Worm (Caenorhabditis elegans) whole organism, L4 larva: ENCODE results near the gene enu-3.2.

Source experiments
- F10B5.3 ChIP-seq: sonication (generic microtip); optimal IDR thresholded peaks from 2 replicates; lab custom pipeline; 2016; ENCODE audit warnings: mild to moderate bottlenecking, missing genetic modification characterization, missing compliant biosample characterization
- Y105C5A.15 ChIP-seq: fragments of 200-800 bp; sonication (Bioruptor generic); IDR thresholded peaks from 2 replicates; pipeline ENCODE4 v1.3.6; 2022; ENCODE audit warnings: missing genetic modification characterization, missing compliant biosample characterization
- aly-2 ChIP-seq: sonication (generic microtip); optimal IDR thresholded peaks from 2 replicates; lab custom pipeline; 2018; ENCODE audit warnings: missing biosample characterization, missing genetic modification characterization
- arid-1 ChIP-seq: fragments of 200-800 bp; sonication (Bioruptor generic); conservative IDR thresholded peaks from 2 replicates; pipeline ENCODE4 v1.3.6; 2022; ENCODE audit warnings: missing genetic modification reagents, missing genetic modification characterization, missing compliant biosample characterization
- hlh-30 ChIP-seq: sonication (generic microtip); optimal IDR thresholded peaks from 2 replicates; lab custom pipeline; 2017; ENCODE audit warnings: antibody characterized with exemption, mild to moderate bottlenecking, missing genetic modification characterization, missing compliant biosample characterization; ENCODE audit not compliant: insufficient read depth
- nhr-11 ChIP-seq: fragments of 150-350 bp; optimal IDR thresholded peaks from 2 replicates; lab custom pipeline; 2014; ENCODE audit warnings: missing biosample characterization, missing genetic modification characterization
- ztf-11 ChIP-seq: fragments of 150-350 bp; optimal IDR thresholded peaks from 2 replicates; lab custom pipeline; 2014; ENCODE audit warnings: missing biosample characterization, missing genetic modification characterization

ce11 chrIII:4802707-4803106, 17.7 kb upstream of the enu-3.2 start, which contains the start of gene metl-5:
- TF ChIP-seq aly-2 (tag; lab: Kevin White, UChicago) (no peak), ztf-11 (no peak), Y105C5A.15 (GFP tag; lab: Robert Waterston, UW) (no peak), arid-1 (GFP tag; lab: Robert Waterston, UW) (no peak), nhr-11 (tag; lab: Kevin White, UChicago) (no peak), hlh-30 (tag; lab: Kevin White, UChicago) (no peak), F10B5.3 (no peak)
